Worm (Caenorhabditis elegans) whole organism, late embryonic: ENCODE data around the gene JC8.7.

ENCODE experiments used
- C08G9.2 ChIP-seq: sonication (generic microtip); optimal IDR thresholded peaks from 2 replicates; lab custom pipeline; 2016; ENCODE audit warnings: mild to moderate bottlenecking, missing genetic modification characterization, moderate library complexity, missing compliant biosample characterization
- K09A11.1 ChIP-seq: sonication (generic microtip); optimal IDR thresholded peaks from 2 replicates; lab custom pipeline; 2017; ENCODE audit warnings: antibody characterized with exemption, mild to moderate bottlenecking, missing genetic modification characterization, missing compliant biosample characterization; ENCODE audit not compliant: insufficient read depth
- Y22D7AL.16 ChIP-seq: sonication (generic microtip); optimal IDR thresholded peaks from 2 replicates; lab custom pipeline; 2016; ENCODE audit warnings: missing genetic modification characterization, missing compliant biosample characterization
- ama-1 ChIP-seq: fragments of 150-350 bp; optimal IDR thresholded peaks from 2 replicates; lab custom pipeline; 2014
- ceh-14 ChIP-seq: sonication (generic microtip); optimal IDR thresholded peaks from 2 replicates; lab custom pipeline; 2016; ENCODE audit warnings: missing genotype, missing genetic modification characterization, missing compliant biosample characterization
- ceh-18 ChIP-seq: sonication (generic microtip); optimal IDR thresholded peaks from 2 replicates; lab custom pipeline; 2016; ENCODE audit warnings: missing genetic modification characterization, missing compliant biosample characterization
- ceh-2 ChIP-seq: sonication (generic microtip); optimal IDR thresholded peaks from 2 replicates; lab custom pipeline; 2016; ENCODE audit warnings: missing genotype, missing genetic modification characterization, missing compliant biosample characterization
- ceh-22 ChIP-seq: sonication (generic microtip); optimal IDR thresholded peaks from 2 replicates; lab custom pipeline; 2017; ENCODE audit warnings: missing biosample characterization, missing genetic modification characterization
- ceh-24 ChIP-seq: sonication (generic microtip); optimal IDR thresholded peaks from 2 replicates; lab custom pipeline; 2016; ENCODE audit warnings: mild to moderate bottlenecking, missing genetic modification characterization, missing compliant biosample characterization
- ceh-30 ChIP-seq: fragments of 150-350 bp; optimal IDR thresholded peaks from 2 replicates; lab custom pipeline; 2014; ENCODE audit warnings: missing biosample characterization, missing genetic modification characterization
- ceh-31 ChIP-seq: sonication (generic microtip); optimal IDR thresholded peaks from 2 replicates; lab custom pipeline; 2016; ENCODE audit warnings: missing genetic modification characterization, missing compliant biosample characterization
- ceh-34 ChIP-seq: sonication (generic microtip); optimal IDR thresholded peaks from 2 replicates; lab custom pipeline; 2016; ENCODE audit warnings: mild to moderate bottlenecking, missing genetic modification characterization, missing compliant biosample characterization
- ceh-45 ChIP-seq: fragments of 200-800 bp; sonication (Bioruptor generic); IDR thresholded peaks from 2 replicates; pipeline ENCODE4 v1.3.6; 2022; ENCODE audit warnings: missing genetic modification reagents, missing genetic modification characterization, missing compliant biosample characterization
- ceh-48 ChIP-seq: sonication (generic microtip); optimal IDR thresholded peaks from 2 replicates; lab custom pipeline; 2016; ENCODE audit warnings: missing genetic modification characterization, inconsistent platforms, missing compliant biosample characterization
- ceh-6 ChIP-seq: fragments of 200-800 bp; sonication (Bioruptor generic); optimal IDR thresholded peaks from 2 replicates; lab custom pipeline; 2018; ENCODE audit warnings: mild to moderate bottlenecking, missing genetic modification characterization, missing compliant biosample characterization
- dmd-4 ChIP-seq: sonication (generic microtip); optimal IDR thresholded peaks from 2 replicates; lab custom pipeline; 2016; ENCODE audit warnings: borderline replicate concordance, missing genetic modification characterization, missing compliant biosample characterization
- dve-1 ChIP-seq: sonication (generic microtip); optimal IDR thresholded peaks from 2 replicates; lab custom pipeline; 2017; ENCODE audit warnings: antibody characterized with exemption, mild to moderate bottlenecking, missing genetic modification characterization, missing compliant biosample characterization
- elt-2 ChIP-seq: sonication (generic microtip); optimal IDR thresholded peaks from 2 replicates; lab custom pipeline; 2016; ENCODE audit warnings: missing genetic modification reagents, missing genetic modification characterization, missing compliant biosample characterization
- eyg-1 ChIP-seq: sonication (generic microtip); optimal IDR thresholded peaks from 2 replicates; lab custom pipeline; 2016; ENCODE audit warnings: missing genotype, missing genetic modification characterization, missing compliant biosample characterization
- gmeb-2 ChIP-seq: sonication (generic microtip); optimal IDR thresholded peaks from 2 replicates; lab custom pipeline; 2016; ENCODE audit warnings: missing genetic modification characterization, inconsistent platforms, missing compliant biosample characterization
- hlh-13 ChIP-seq: fragments of 200-800 bp; sonication (Bioruptor generic); optimal IDR thresholded peaks from 2 replicates; lab custom pipeline; 2018; ENCODE audit warnings: mild to moderate bottlenecking, missing genetic modification characterization, missing compliant biosample characterization
- madf-2 ChIP-seq: sonication (generic microtip); optimal IDR thresholded peaks from 2 replicates; lab custom pipeline; 2017; ENCODE audit warnings: missing genetic modification characterization, missing compliant biosample characterization
- nfya-1 ChIP-seq: sonication (generic microtip); optimal IDR thresholded peaks from 2 replicates; lab custom pipeline; 2017; ENCODE audit warnings: missing genetic modification characterization, mild to moderate bottlenecking, missing compliant biosample characterization, antibody characterized with exemption, moderate library complexity
- nhr-11 ChIP-seq: fragments of 150-350 bp; optimal IDR thresholded peaks from 2 replicates; lab custom pipeline; 2014; ENCODE audit warnings: missing biosample characterization, missing genetic modification characterization
- nhr-232 ChIP-seq: sonication (generic microtip); optimal IDR thresholded peaks from 2 replicates; lab custom pipeline; 2016; ENCODE audit warnings: missing genetic modification characterization, missing compliant biosample characterization
- odd-2 ChIP-seq: sonication (generic microtip); optimal IDR thresholded peaks from 2 replicates; lab custom pipeline; 2017; ENCODE audit warnings: antibody characterized with exemption, mild to moderate bottlenecking, missing genetic modification characterization, missing compliant biosample characterization
- pag-3 ChIP-seq: sonication (generic microtip); optimal IDR thresholded peaks from 2 replicates; lab custom pipeline; 2016; ENCODE audit warnings: missing compliant biosample characterization, missing genetic modification characterization, borderline replicate concordance
- pha-4 ChIP-seq: fragments of 150-350 bp; optimal IDR thresholded peaks from 2 replicates; lab custom pipeline; 2018; ENCODE audit warnings: missing biosample characterization, missing genetic modification reagents, missing genetic modification characterization
- pros-1 ChIP-seq: fragments of 150-350 bp; optimal IDR thresholded peaks from 2 replicates; lab custom pipeline; 2014; ENCODE audit warnings: missing biosample characterization, missing genetic modification reagents, missing genetic modification characterization
- ref-2 ChIP-seq: sonication (generic microtip); optimal IDR thresholded peaks from 2 replicates; lab custom pipeline; 2016; ENCODE audit warnings: missing genetic modification characterization, missing compliant biosample characterization
- rnt-1 ChIP-seq: sonication (generic microtip); optimal IDR thresholded peaks from 2 replicates; lab custom pipeline; 2016; ENCODE audit warnings: missing genetic modification characterization, missing compliant biosample characterization
- sox-4 ChIP-seq: sonication (generic microtip); optimal IDR thresholded peaks from 2 replicates; lab custom pipeline; 2017; ENCODE audit warnings: mild to moderate bottlenecking, missing genetic modification characterization, inconsistent platforms, missing compliant biosample characterization
- tbx-2 ChIP-seq: sonication (generic microtip); optimal IDR thresholded peaks from 2 replicates; lab custom pipeline; 2016; ENCODE audit warnings: missing genetic modification characterization, missing compliant biosample characterization
- unc-3 ChIP-seq, 2 experiments: fragments of 200-800 bp in 1 of 2; sonication (Bioruptor generic) in 1 of 2; sonication (generic microtip) in 1 of 2; conservative IDR thresholded peaks in 1 of 2; optimal IDR thresholded peaks in 1 of 2; 2 replicates each; pipeline versions ENCODE4 v1.3.6 to Lab custom; 2016 to 2022; ENCODE audit warnings: missing compliant biosample characterization in 2 of 2, missing genetic modification characterization in 2 of 2, missing genetic modification reagents in 1 of 2
- unc-42 ChIP-seq: sonication (generic microtip); optimal IDR thresholded peaks from 2 replicates; lab custom pipeline; 2016; ENCODE audit warnings: missing genotype, missing genetic modification characterization, missing compliant biosample characterization
- unc-55 ChIP-seq: sonication (generic microtip); optimal IDR thresholded peaks from 2 replicates; lab custom pipeline; 2017; ENCODE audit warnings: missing biosample characterization, missing genetic modification reagents, missing genetic modification characterization
- unc-86 ChIP-seq: sonication (generic microtip); optimal IDR thresholded peaks from 2 replicates; lab custom pipeline; 2016; ENCODE audit warnings: missing genetic modification characterization, missing compliant biosample characterization
- zip-5 ChIP-seq: sonication (generic microtip); optimal IDR thresholded peaks from 2 replicates; lab custom pipeline; 2016; ENCODE audit warnings: missing genetic modification characterization, missing compliant biosample characterization
- ztf-16 ChIP-seq: sonication (generic microtip); optimal IDR thresholded peaks from 2 replicates; lab custom pipeline; 2017; ENCODE audit warnings: missing genetic modification characterization, missing compliant biosample characterization

The JC8.7 gene

ce11 chrIV:13290239-13290638 is 43.2 kb downstream of the JC8.7 start:
- TF ChIP-seq ceh-22 (tag; lab: Kevin White, UChicago) (no peak), ceh-6 (GFP tag; lab: Kevin White, UChicago) (no peak), hlh-13 (no peak), K09A11.1 (no peak), madf-2 (tag; lab: Kevin White, UChicago) (no peak), dve-1 (no peak), ama-1 (lab: Kevin White, UChicago) (no peak), C08G9.2 (tag; lab: Kevin White, UChicago) (no peak), gmeb-2 (no peak), pag-3 (tag; lab: Kevin White, UChicago) (no peak), tbx-2 (tag; lab: Kevin White, UChicago) (no peak), nhr-232 (no peak), sox-4 (tag; lab: Kevin White, UChicago) (no peak), ceh-45 (GFP tag; lab: Robert Waterston, UW) (no peak), rnt-1 (no peak), eyg-1 (no peak)
- TF ChIP-seq, all 69 proteins: peak for 0

- TF ChIP-seq unc-42 (peak; percentile 100), K09A11.1 (peak; percentile 7), rnt-1 (peak; percentile 15), ceh-31 (tag; lab: Kevin White, UChicago) (peak; percentile 51), ztf-16 (peak; percentile 15), elt-2 (tag; lab: Kevin White, UChicago) (peak; percentile 59), ceh-34 (peak; percentile 28), ref-2 (tag; lab: Kevin White, UChicago) (peak; percentile 6), ceh-2 (tag; lab: Kevin White, UChicago) (no peak), nfya-1 (peak; percentile 69), pha-4 (no peak), ceh-14 (tag; lab: Kevin White, UChicago) (peak; percentile 78), ceh-18 (tag; lab: Kevin White, UChicago) (peak; percentile 60), Y22D7AL.16 (tag; lab: Kevin White, UChicago) (no peak), nhr-11 (tag; lab: Kevin White, UChicago) (no peak), unc-86 (peak; percentile 39), ceh-48 (tag; lab: Kevin White, UChicago) (peak; percentile 33), unc-55 (peak; percentile 63)
- TF ChIP-seq, all 69 proteins: peak for 14
These were observed 50.7 kb downstream of the JC8.7 start, which contains the start of the genes Y67H2A.2 and micu-1 for ce11 chrIV:13297746-13298145. Y67H2A.2 (minus strand) TSS chrIV:13297819. micu-1 (plus strand) TSS chrIV:13297926.

ce11 chrIV:13299648-13300047 is 52.6 kb downstream of the JC8.7 start:
- TF ChIP-seq ama-1 (lab: Kevin White, UChicago) (no peak), ceh-30 (tag; lab: Kevin White, UChicago) (no peak), unc-3 (GFP tag; conservative IDR thresholded peaks at IDR 0.05; lab: Robert Waterston, UW) (no peak), unc-3 (tag; optimal IDR thresholded peaks at IDR 0.05; lab: Kevin White, UChicago) (no peak), zip-5 (no peak), ceh-31 (tag; lab: Kevin White, UChicago) (no peak), ceh-24 (tag; lab: Kevin White, UChicago) (no peak), odd-2 (tag; lab: Kevin White, UChicago) (no peak), unc-86 (no peak), pros-1 (tag; lab: Kevin White, UChicago) (no peak), Y22D7AL.16 (tag; lab: Kevin White, UChicago) (no peak), elt-2 (tag; lab: Kevin White, UChicago) (no peak), dmd-4 (no peak)
